Fruit fly (Drosophila melanogaster): ENCODE results near the gene syd.

- no peak for TF ChIP-seq CG13204 (GFP tag; optimal IDR thresholded peaks at IDR 0.05)
- TF ChIP-seq CG14655 (GFP tag; optimal IDR thresholded peaks at IDR 0.05), result no peak
- no peak for TF ChIP-seq Pif1A (GFP tag; optimal IDR thresholded peaks at IDR 0.05)
- no peak for TF ChIP-seq rn (GFP tag; IDR thresholded peaks at IDR 0.05)
- TF ChIP-seq CG9948 (tag; optimal IDR thresholded peaks at IDR 0.05), result no peak
- TF ChIP-seq D1 (tag; optimal IDR thresholded peaks at IDR 0.05), result no peak
- TF ChIP-seq CG8301 (tag; optimal IDR thresholded peaks at IDR 0.05), result no peak
- TF ChIP-seq Ets98B (GFP tag; IDR thresholded peaks at IDR 0.05), result no peak
- no peak for TF ChIP-seq CG10348 (GFP tag; IDR thresholded peaks at IDR 0.05)
- TF ChIP-seq EcR (GFP tag; optimal IDR thresholded peaks at IDR 0.05), result no peak
- TF ChIP-seq CG12605 (GFP tag; IDR thresholded peaks at IDR 0.05), result no peak
- no peak for TF ChIP-seq Snoo (tag; optimal IDR thresholded peaks at IDR 0.05)
- no peak for TF ChIP-seq CG4496 (GFP tag; IDR thresholded peaks at IDR 0.05)
Observed at dm6 chr3L:7963549-7963948, 27.6 kb upstream of the syd start.
